Worm (Caenorhabditis elegans) whole organism, L4 larva: ENCODE measurements around the gene srh-170.
A peak's percentile ranks its signal among the peaks of the same experiment; 100 is the strongest.

Experiments
- D1046.2 ChIP-seq: fragments of 200-800 bp; sonication (Bioruptor generic); IDR thresholded peaks from 2 replicates; pipeline ENCODE4 v1.3.6; 2022; ENCODE audit warnings: missing genetic modification characterization, missing compliant biosample characterization
- F10B5.3 ChIP-seq: sonication (generic microtip); optimal IDR thresholded peaks from 2 replicates; lab custom pipeline; 2016; ENCODE audit warnings: mild to moderate bottlenecking, missing genetic modification characterization, missing compliant biosample characterization
- F44E2.7 ChIP-seq: fragments of 200-800 bp; sonication (Bioruptor generic); IDR thresholded peaks from 2 replicates; pipeline ENCODE4 v2.1.2; 2022; ENCODE audit warnings: missing genetic modification characterization, missing compliant biosample characterization
- Y48G9A.11 ChIP-seq: fragments of 200-800 bp; sonication (Bioruptor generic); IDR thresholded peaks from 2 replicates; pipeline ENCODE4 v1.3.6; 2022; ENCODE audit warnings: missing genetic modification reagents, missing genetic modification characterization, missing compliant biosample characterization
- ZK337.2 ChIP-seq: fragments of 200-800 bp; sonication (Bioruptor generic); IDR thresholded peaks from 2 replicates; pipeline ENCODE4 v1.3.6; 2022; ENCODE audit warnings: missing genetic modification reagents, missing genetic modification characterization, missing compliant biosample characterization
- ZK546.5 ChIP-seq, 2 experiments: sonication (generic microtip); optimal IDR thresholded peaks; 2 replicates each; lab custom pipeline; 2017; ENCODE audit warnings: missing biosample characterization in 2 of 2, missing genetic modification characterization in 2 of 2
- attf-4 ChIP-seq: sonication (generic microtip); optimal IDR thresholded peaks from 3 replicates; lab custom pipeline; 2017; ENCODE audit warnings: missing biosample characterization, missing genetic modification characterization
- ceh-32 ChIP-seq: sonication (generic microtip); optimal IDR thresholded peaks from 2 replicates; lab custom pipeline; 2016; ENCODE audit warnings: mild to moderate bottlenecking, missing genetic modification characterization, missing compliant biosample characterization; ENCODE audit not compliant: poor library complexity
- ceh-82 ChIP-seq: sonication (generic microtip); optimal IDR thresholded peaks from 2 replicates; lab custom pipeline; 2017; ENCODE audit warnings: missing biosample characterization, missing genetic modification characterization
- daf-12 ChIP-seq: fragments of 150-350 bp; optimal IDR thresholded peaks from 2 replicates; lab custom pipeline; 2014; ENCODE audit warnings: missing biosample characterization, missing genetic modification reagents, missing genetic modification characterization
- daf-16 ChIP-seq, 3 experiments: sonication (generic microtip); optimal IDR thresholded peaks; 2 replicates each; lab custom pipeline; 2016 to 2017; ENCODE audit warnings: missing genetic modification characterization in 3 of 3, missing genetic modification reagents in 3 of 3, mild to moderate bottlenecking in 2 of 3, missing compliant biosample characterization in 2 of 3, missing biosample characterization in 1 of 3, moderate library complexity in 1 of 3
- daf-8 ChIP-seq: fragments of 200-800 bp; sonication (Bioruptor generic); IDR thresholded peaks from 2 replicates; pipeline ENCODE4 v1.3.6; 2022; ENCODE audit warnings: missing genetic modification characterization, missing compliant biosample characterization
- dpl-1 ChIP-seq: fragments of 150-350 bp; optimal IDR thresholded peaks from 2 replicates; lab custom pipeline; 2014; ENCODE audit warnings: missing biosample characterization, missing genetic modification reagents, missing genetic modification characterization
- egl-43 ChIP-seq: fragments of 200-800 bp; sonication (Bioruptor generic); IDR thresholded peaks from 2 replicates; pipeline ENCODE4 v1.3.6; 2022; ENCODE audit warnings: missing genetic modification reagents, missing genetic modification characterization, missing compliant biosample characterization
- gei-8 ChIP-seq: fragments of 200-800 bp; sonication (Bioruptor generic); optimal IDR thresholded peaks from 2 replicates; lab custom pipeline; 2018; ENCODE audit warnings: mild to moderate bottlenecking, missing genetic modification characterization, missing compliant biosample characterization
- hif-1 ChIP-seq, 2 experiments: sonication (generic microtip); optimal IDR thresholded peaks; 2 replicates each; lab custom pipeline; 2016 to 2017; ENCODE audit warnings: missing compliant biosample characterization in 2 of 2, missing genetic modification characterization in 2 of 2, missing genetic modification reagents in 2 of 2, missing genotype in 2 of 2, mild to moderate bottlenecking in 1 of 2
- hlh-11 ChIP-seq: fragments of 200-800 bp; sonication (Bioruptor generic); optimal IDR thresholded peaks from 2 replicates; lab custom pipeline; 2018; ENCODE audit warnings: mild to moderate bottlenecking, missing genetic modification characterization, missing compliant biosample characterization
- hmg-1.1 ChIP-seq: fragments of 200-800 bp; sonication (Bioruptor generic); IDR thresholded peaks from 2 replicates; pipeline ENCODE4 v1.3.6; 2022; ENCODE audit warnings: missing genetic modification reagents, missing genetic modification characterization, missing compliant biosample characterization
- lin-13 ChIP-seq: fragments of 150-350 bp; optimal IDR thresholded peaks from 2 replicates; lab custom pipeline; 2014; ENCODE audit warnings: missing biosample characterization, missing genetic modification reagents, missing genetic modification characterization
- lin-29 ChIP-seq: fragments of 200-800 bp; sonication (Bioruptor generic); IDR thresholded peaks from 2 replicates; pipeline ENCODE4 v1.3.6; 2022; ENCODE audit warnings: missing genetic modification reagents, missing genetic modification characterization, missing compliant biosample characterization
- lsy-2 ChIP-seq, 2 experiments: fragments of 150-350 bp in 1 of 2; sonication (generic microtip) in 1 of 2; optimal IDR thresholded peaks; 2 replicates each; lab custom pipeline; 2014 to 2017; ENCODE audit warnings: missing biosample characterization in 2 of 2, missing genetic modification characterization in 2 of 2
- mxl-2 ChIP-seq: fragments of 200-800 bp; sonication (Bioruptor generic); conservative IDR thresholded peaks from 2 replicates; pipeline ENCODE4 v1.3.6; 2022; ENCODE audit warnings: missing genetic modification reagents, missing genetic modification characterization, missing compliant biosample characterization
- nhr-10 ChIP-seq: fragments of 150-350 bp; optimal IDR thresholded peaks from 2 replicates; lab custom pipeline; 2014; ENCODE audit warnings: missing biosample characterization, missing genetic modification characterization
- nhr-11 ChIP-seq: fragments of 150-350 bp; optimal IDR thresholded peaks from 2 replicates; lab custom pipeline; 2014; ENCODE audit warnings: missing biosample characterization, missing genetic modification characterization
- nhr-111 ChIP-seq: fragments of 200-800 bp; sonication (Bioruptor generic); optimal IDR thresholded peaks from 2 replicates; lab custom pipeline; 2018; ENCODE audit warnings: mild to moderate bottlenecking, missing genetic modification characterization, missing compliant biosample characterization
- nhr-237 ChIP-seq: sonication (generic microtip); optimal IDR thresholded peaks from 2 replicates; lab custom pipeline; 2017; ENCODE audit warnings: missing biosample characterization, missing genetic modification characterization
- nhr-28 ChIP-seq: fragments of 150-350 bp; optimal IDR thresholded peaks from 2 replicates; lab custom pipeline; 2014; ENCODE audit warnings: missing biosample characterization, missing genetic modification characterization
- nhr-77 ChIP-seq: fragments of 150-350 bp; optimal IDR thresholded peaks from 2 replicates; lab custom pipeline; 2014; ENCODE audit warnings: missing biosample characterization, missing genetic modification characterization
- pha-4 ChIP-seq, 2 experiments: fragments of 150-350 bp in 1 of 2; fragments of 200-800 bp in 1 of 2; sonication (Bioruptor generic) in 1 of 2; IDR thresholded peaks in 1 of 2; optimal IDR thresholded peaks in 1 of 2; 2 replicates each; pipeline versions ENCODE4 v1.3.6 to Lab custom; 2014 to 2022; ENCODE audit warnings: missing genetic modification characterization in 2 of 2, missing genetic modification reagents in 2 of 2, missing biosample characterization in 1 of 2, missing compliant biosample characterization in 1 of 2
- pqm-1 ChIP-seq: sonication (generic microtip); optimal IDR thresholded peaks from 2 replicates; lab custom pipeline; 2017; ENCODE audit warnings: missing biosample characterization, missing genetic modification characterization
- skn-1 ChIP-seq: fragments of 150-350 bp; optimal IDR thresholded peaks from 2 replicates; lab custom pipeline; 2014; ENCODE audit warnings: missing biosample characterization, missing genetic modification characterization
- snpc-1.2 ChIP-seq: fragments of 200-800 bp; sonication (Bioruptor generic); IDR thresholded peaks from 2 replicates; pipeline ENCODE4 v1.3.6; 2022; ENCODE audit warnings: missing genetic modification reagents, missing genetic modification characterization, missing compliant biosample characterization
- spr-3 ChIP-seq: fragments of 200-800 bp; sonication (Bioruptor generic); optimal IDR thresholded peaks from 2 replicates; lab custom pipeline; 2018; ENCODE audit warnings: mild to moderate bottlenecking, missing genetic modification characterization, missing compliant biosample characterization
- tag-97 ChIP-seq: fragments of 200-800 bp; sonication (Bioruptor generic); IDR thresholded peaks from 2 replicates; pipeline ENCODE4 v1.3.6; 2022; ENCODE audit warnings: missing genetic modification characterization, missing compliant biosample characterization
- tra-1 ChIP-seq: fragments of 200-800 bp; sonication (Bioruptor generic); IDR thresholded peaks from 2 replicates; pipeline ENCODE4 v1.3.6; 2022; ENCODE audit warnings: missing genetic modification reagents, missing genetic modification characterization, missing compliant biosample characterization
- zip-11 ChIP-seq: fragments of 200-800 bp; sonication (Bioruptor generic); IDR thresholded peaks from 2 replicates; pipeline ENCODE4 v1.3.6; 2022; ENCODE audit warnings: missing genetic modification characterization, missing compliant biosample characterization
- zip-2 ChIP-seq: fragments of 150-350 bp; optimal IDR thresholded peaks from 2 replicates; lab custom pipeline; 2014; ENCODE audit warnings: missing biosample characterization, missing genetic modification characterization
- ztf-11 ChIP-seq: fragments of 150-350 bp; optimal IDR thresholded peaks from 2 replicates; lab custom pipeline; 2014; ENCODE audit warnings: missing biosample characterization, missing genetic modification characterization

srh-170 gene

DNA sequence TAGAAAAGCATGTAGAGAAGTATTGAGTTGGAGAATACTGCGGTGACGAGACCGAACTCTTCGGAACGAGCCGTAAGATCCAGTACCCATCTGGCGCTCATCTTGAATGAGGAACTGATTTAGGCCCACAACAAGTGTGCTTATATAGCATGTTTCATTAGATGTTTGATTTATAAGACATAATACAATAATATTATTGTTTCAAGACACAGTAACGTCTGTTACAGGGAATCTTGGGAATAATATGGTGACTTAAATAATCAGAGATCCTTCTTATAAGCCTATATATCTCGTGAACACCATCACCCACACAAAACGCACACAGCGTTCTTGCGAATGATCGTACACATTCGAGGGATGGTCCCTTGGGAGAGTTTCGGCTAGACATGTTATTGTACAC, 4.9 kb downstream of the srh-170 start, which contains the start of gene str-88:
Gene str-88 (minus strand): TSS at position 101 of the 400 bp plus-strand sequence.
- TF ChIP-seq dpl-1, result no peak
- TF ChIP-seq attf-4 (tag; lab: Kevin White, UChicago), result no peak
- TF ChIP-seq ZK337.2 (GFP tag; lab: Robert Waterston, UW), result no peak
- TF ChIP-seq pha-4 (GFP tag; IDR thresholded peaks at IDR 0.05; lab: Robert Waterston, UW), result no peak
- TF ChIP-seq pha-4 (tag; optimal IDR thresholded peaks at IDR 0.05; lab: Kevin White, UChicago), result no peak
- no peak for TF ChIP-seq hmg-1.1 (GFP tag; lab: Robert Waterston, UW)
- TF ChIP-seq tra-1 (GFP tag; lab: Robert Waterston, UW), result no peak
- no peak for TF ChIP-seq snpc-1.2 (GFP tag; lab: Robert Waterston, UW)
- no peak for TF ChIP-seq nhr-11
- no peak for TF ChIP-seq lin-29 (GFP tag; lab: Robert Waterston, UW)
- TF ChIP-seq zip-2 (tag; lab: Kevin White, UChicago), result no peak
- TF ChIP-seq ztf-11 (tag; lab: Kevin White, UChicago), result no peak
- TF ChIP-seq nhr-10 (tag; lab: Kevin White, UChicago), result no peak
- no peak for TF ChIP-seq hlh-11 (tag; lab: Kevin White, UChicago)
- no peak for TF ChIP-seq ceh-82 (tag; lab: Kevin White, UChicago)
- no peak for TF ChIP-seq hif-1 (tag; optimal IDR thresholded peaks at IDR 0.05; lab: Kevin White, UChicago)

ce11 chrV:15380857-15381256, 7.8 kb downstream of the srh-170 start, which contains the start of gene dhs-23:
dhs-23 (plus strand) TSS chrV:15381219.
- TF ChIP-seq D1046.2 (GFP tag; lab: Robert Waterston, UW), result no peak
- no peak for TF ChIP-seq F44E2.7 (GFP tag; lab: Robert Waterston, UW)
- no peak for TF ChIP-seq spr-3
- TF ChIP-seq skn-1 (tag; lab: Kevin White, UChicago), result no peak
- no peak for TF ChIP-seq lsy-2 (tag; optimal IDR thresholded peaks at IDR 0.05; lab: Kevin White, UChicago)
- TF ChIP-seq gei-8 (GFP tag; lab: Kevin White, UChicago), result no peak
- no peak for TF ChIP-seq nhr-237 (tag; lab: Kevin White, UChicago)
- TF ChIP-seq nhr-28 (tag; lab: Kevin White, UChicago), result peak; percentile 93
- TF ChIP-seq pqm-1 (tag; lab: Kevin White, UChicago), result peak; percentile 12
- no peak for TF ChIP-seq nhr-10 (tag; lab: Kevin White, UChicago)
- TF ChIP-seq zip-11 (GFP tag; lab: Robert Waterston, UW), result no peak
- TF ChIP-seq snpc-1.2 (GFP tag; lab: Robert Waterston, UW), result no peak
- TF ChIP-seq F10B5.3, result no peak
- no peak for TF ChIP-seq Y48G9A.11 (GFP tag; lab: Robert Waterston, UW)
- TF ChIP-seq tag-97, result no peak
- peak; percentile 81 for TF ChIP-seq nhr-77 (tag; lab: Kevin White, UChicago)
- TF ChIP-seq daf-16 (GFP tag; optimal IDR thresholded peaks at IDR 0.05; lab: Kevin White, UChicago), result no peak
- peak; percentile 69 for TF ChIP-seq daf-16 (tag; optimal IDR thresholded peaks at IDR 0.05; lab: Kevin White, UChicago)
- no peak for TF ChIP-seq pha-4 (GFP tag; IDR thresholded peaks at IDR 0.05; lab: Robert Waterston, UW)
- TF ChIP-seq pha-4 (tag; optimal IDR thresholded peaks at IDR 0.05; lab: Kevin White, UChicago), result no peak
- TF ChIP-seq egl-43, result no peak
- TF ChIP-seq mxl-2 (GFP tag; lab: Robert Waterston, UW), result no peak
- no peak for TF ChIP-seq ceh-32 (tag; lab: Kevin White, UChicago)

ce11 chrV:15379817-15380216, 8.9 kb downstream of the srh-170 start, which contains the start of gene srh-251:
srh-251 (minus strand) TSS chrV:15379917.
- no peak for TF ChIP-seq attf-4 (tag; lab: Kevin White, UChicago)
- no peak for TF ChIP-seq daf-12 (tag; lab: Kevin White, UChicago)
- TF ChIP-seq F44E2.7 (GFP tag; lab: Robert Waterston, UW), result no peak
- no peak for TF ChIP-seq nhr-111
- TF ChIP-seq ZK546.5 (tag; optimal IDR thresholded peaks at IDR 0.05; lab: Kevin White, UChicago), result no peak
- TF ChIP-seq daf-8 (GFP tag; lab: Robert Waterston, UW), result no peak
- no peak for TF ChIP-seq lin-13 (GFP tag; lab: Kevin White, UChicago)
- TF ChIP-seq, all 104 proteins: peak for 0
